Worm (Caenorhabditis elegans) whole organism, dauer: ENCODE results near the gene F31A3.5.
"Not testable (repeated sequence)": the region's sequence is repeated elsewhere in the genome, so short reads cannot be mapped to it uniquely, and the experiment has no call there.

Experiments
- unc-62 ChIP-seq: sonication (generic microtip); optimal IDR thresholded peaks from 2 replicates; lab custom pipeline; 2017; ENCODE audit warnings: missing biosample characterization, missing genetic modification reagents, missing genetic modification characterization

Gene F31A3.5

DNA sequence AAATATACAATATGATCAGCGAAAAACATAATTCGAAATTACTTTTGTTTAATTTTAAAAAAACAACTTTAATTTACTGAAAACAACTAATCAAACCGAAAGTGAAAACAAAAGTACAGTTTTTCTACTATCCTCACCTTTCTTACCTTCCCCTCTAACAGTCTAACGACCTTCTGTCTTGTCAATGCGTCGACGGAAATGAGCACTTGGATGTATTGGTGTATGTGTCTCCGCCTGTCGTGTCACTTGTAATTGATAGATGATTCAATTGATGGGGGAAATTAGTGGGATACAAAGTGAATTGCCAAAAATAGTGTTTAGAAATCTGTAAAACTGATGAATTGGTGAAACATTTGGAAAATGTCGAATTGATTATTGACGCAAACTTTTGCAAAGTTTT is at the start of gene F31A3.5:
Gene F31A3.5 (minus strand): TSS at position 200 of the 400 bp plus-strand sequence.
- no peak for TF ChIP-seq unc-62

DNA sequence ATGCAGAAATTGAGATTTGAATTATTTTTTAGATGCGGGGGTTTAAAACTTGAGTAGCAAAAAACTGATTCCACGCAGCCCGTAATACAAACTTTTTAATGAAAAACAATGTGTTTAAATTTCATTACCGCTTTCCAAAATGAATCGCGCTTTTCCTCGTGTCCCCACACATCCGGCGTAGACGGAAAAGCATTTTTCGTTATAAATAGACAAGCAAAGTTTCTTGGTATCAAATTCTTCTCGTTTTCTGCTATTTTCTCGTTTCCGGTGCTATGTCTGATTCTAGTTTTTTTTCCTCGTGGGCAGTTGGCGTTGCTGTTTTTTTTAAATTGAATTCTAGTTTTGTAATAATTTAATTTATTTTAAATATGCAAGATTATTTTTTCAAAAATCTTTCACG is 49.6 kb upstream of the F31A3.5 start:
- no peak for TF ChIP-seq unc-62

DNA sequence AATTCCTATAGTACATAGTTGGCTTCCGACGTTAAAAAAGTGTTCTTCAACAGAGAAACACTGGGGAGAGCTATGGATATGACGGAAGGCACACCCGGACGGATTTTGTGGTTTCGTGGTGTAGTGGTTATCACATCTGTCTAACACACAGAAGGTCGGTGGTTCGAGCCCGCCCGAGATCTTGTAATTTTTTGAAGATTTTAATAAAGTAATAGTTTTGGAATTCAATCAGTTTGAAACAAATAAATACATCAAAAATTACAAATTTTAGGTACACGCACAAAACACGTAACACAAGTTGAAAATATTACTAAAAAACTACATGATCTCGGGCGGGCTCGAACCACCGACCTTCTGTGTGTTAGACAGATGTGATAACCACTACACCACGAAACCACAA is 47.8 kb upstream of the F31A3.5 start:
- TF ChIP-seq unc-62 = no peak

DNA sequence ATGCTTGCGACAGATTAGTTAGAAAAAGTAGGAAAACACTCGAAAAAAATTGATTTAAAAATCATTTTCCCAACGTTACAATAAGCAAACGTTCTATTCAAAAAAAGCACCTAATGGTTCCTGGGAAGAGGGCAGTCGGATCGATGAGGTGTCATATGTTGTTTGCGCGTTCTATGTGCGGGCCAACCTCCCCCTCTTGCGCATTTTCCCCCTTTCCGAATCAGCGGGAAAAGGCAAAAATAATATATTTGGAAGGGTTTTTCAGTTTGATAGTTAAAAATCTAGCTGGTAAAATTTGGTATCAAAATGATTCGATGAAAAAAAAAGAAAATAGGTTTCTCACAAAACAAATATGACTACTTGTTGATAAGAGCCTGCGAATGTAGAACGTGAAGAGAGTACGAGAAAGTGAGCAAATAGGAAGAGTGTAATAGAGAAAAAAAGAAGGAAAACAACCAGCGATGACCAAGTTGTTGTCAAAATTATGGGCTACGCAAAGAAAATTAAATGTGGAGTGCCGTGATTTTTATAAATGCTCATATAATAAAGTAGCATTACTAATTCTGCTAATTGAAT is 47.1 kb upstream of the F31A3.5 start:
- TF ChIP-seq unc-62 = no peak

DNA sequence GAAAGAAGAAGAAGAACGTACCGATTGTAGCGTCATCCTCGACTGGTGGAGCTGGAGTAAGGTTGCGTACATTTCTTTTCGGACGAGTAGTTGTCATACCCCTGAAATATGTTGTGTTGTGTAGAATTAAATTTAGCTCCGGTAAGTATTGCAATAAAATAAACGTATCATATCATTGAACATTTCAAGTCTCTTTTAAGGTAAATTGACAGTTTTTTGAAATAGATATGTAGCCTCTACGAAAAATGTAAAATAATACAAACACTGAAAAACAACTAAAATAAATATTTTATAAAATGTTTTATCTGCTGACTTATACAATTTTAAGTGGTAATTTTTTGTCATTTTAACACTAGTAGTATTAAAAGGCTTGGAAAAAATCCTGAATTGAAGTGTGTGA is 46.5 kb upstream of the F31A3.5 start, which contains the start of gene C16H3.3:
Gene C16H3.3 (minus strand): TSS at position 101 of the 400 bp plus-strand sequence.
- TF ChIP-seq unc-62 = no peak

DNA sequence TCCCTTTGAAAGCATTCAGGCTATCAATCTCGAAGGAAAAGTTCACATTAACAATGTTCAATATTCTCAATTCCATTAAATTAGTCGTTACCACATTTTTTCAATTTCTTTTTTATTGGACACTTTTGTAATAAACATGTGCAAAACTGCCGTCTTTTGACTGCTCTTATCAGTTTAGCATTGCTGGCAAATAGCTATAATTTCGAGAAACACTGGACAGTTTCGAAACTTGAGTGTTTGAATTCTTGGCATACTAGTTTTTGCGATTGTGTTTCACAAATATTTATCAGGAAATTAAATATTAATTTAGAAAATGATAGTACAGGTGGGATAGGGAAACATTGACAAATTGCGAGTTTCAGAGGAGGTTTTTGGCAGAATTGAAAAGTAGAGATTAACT is 37.9 kb upstream of the F31A3.5 start:
- TF ChIP-seq unc-62 = no peak

DNA sequence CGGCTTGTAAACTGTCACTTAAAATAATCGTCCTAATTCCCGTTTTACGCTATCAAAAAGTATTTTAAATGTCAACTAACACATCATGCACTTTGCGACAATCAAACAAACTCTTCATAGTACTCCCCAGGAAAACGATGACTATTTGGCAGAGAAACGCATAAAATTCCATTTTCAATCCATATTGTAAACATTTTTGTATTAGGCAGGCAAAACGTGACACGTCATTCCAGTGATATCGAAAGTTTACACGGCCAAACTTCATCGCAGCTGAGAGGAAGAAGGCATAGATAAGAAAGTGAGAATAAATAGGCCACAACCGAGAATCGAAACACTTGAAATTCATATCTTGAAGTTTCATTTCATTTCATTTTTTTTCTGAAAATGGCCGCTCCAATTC is 36.7 kb upstream of the F31A3.5 start, which contains the start of gene lec-9:
Gene lec-9 (plus strand): TSS at position 349 of the 400 bp plus-strand sequence.
- no peak for TF ChIP-seq unc-62

DNA sequence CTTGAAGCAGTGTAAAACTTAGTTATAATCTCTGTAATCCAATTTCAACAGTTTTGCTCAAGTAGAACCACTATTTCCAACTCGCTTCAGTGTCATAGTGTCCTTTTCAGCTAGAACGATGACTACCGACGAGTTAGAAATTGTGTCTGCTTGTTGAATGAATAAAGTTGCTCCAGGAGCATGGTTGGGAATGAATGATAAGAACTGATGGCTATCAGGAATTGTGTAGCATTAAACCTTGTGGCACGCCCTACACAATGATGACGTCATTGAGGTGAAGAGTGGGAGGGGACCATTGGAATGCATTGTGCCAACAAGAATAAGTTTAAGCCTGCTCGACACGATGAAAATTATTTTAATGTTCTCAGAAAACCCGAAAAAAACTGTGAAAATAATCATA is 35.3 kb upstream of the F31A3.5 start:
- TF ChIP-seq unc-62 = no peak

DNA sequence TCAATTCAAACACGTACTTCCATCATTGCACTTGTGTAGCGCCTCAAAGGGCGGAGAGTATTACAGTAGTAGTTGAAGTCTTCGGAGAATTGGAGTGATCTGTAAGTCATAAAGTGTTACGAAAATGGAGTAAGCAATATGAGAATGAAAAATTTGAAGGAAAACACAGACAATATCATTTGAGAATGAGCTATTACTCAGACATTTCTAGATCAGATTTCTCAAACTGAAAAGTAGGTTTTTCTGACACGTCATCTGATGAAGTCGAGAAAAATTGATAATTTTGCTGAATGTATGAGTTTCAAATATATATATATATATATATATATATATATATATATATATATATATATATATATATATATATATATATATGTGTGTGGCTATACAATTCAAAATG is 16.4 kb upstream of the F31A3.5 start, which contains the start of gene frpr-7:
Gene frpr-7 (minus strand): TSS at position 101 of the 400 bp plus-strand sequence.
- TF ChIP-seq unc-62 = no peak

DNA sequence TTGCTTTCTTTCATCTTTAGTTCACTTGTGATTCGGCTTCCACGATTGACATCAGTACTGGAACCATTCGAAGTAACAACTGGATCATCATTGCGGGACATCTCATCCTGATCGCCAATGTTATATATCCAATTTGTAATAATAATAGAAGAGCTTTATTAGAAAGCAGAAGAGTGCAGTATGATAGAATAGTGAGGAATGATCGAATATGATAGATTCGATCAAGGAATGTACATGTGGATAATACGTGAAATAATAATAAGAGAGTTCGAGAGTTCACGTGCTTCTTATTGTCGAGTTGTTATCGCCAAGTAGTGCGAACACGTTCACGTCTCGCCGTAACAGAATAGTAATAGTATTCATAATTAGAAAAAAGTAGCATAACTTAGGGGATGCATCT is 15.6 kb upstream of the F31A3.5 start, which contains the start of gene F39B3.3:
Gene F39B3.3 (minus strand): TSS at position 101 of the 400 bp plus-strand sequence.
- TF ChIP-seq unc-62 = not testable (repeated sequence)

DNA sequence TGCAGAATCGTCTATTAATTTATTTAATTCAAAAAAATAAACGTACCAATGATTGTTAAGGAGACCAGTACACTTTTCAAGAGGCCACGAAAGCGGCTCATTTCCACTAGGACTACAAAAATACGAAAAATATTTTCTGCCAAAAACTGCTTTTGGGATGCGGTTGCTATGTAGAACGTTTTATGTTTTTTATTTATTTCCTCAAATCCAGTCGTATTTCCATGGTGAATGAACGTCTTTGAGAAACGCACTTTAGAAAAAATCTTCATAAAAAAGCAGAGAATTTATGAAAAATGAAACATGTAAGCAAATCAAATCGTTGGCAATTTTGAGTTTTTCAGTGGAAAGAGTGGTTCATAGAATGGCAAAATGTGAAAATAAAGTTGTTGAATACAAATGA is 4.0 kb upstream of the F31A3.5 start, which contains the start of gene F39B3.7:
Gene F39B3.7 (minus strand): TSS at position 101 of the 400 bp plus-strand sequence.
- TF ChIP-seq unc-62 = no peak

DNA sequence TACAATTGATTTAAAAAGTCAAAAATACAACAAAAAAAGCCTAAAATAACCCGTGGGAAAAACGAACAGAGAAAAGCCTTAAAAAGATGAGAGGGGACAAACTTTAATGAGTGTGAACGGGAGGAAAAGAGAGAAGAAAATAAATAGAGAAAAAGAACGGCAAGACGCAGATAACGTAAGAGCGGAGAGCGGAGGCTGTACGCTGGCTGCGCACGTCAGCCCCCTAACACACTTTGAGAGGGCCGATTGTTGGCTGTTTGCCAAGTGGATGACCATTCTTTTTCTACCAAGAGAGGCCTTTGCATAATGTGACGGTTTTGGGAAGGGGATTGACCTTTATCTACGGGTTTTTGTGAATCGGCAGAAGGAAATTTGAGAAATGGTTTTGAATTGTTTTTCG is 1.2 kb downstream of the F31A3.5 start:
- TF ChIP-seq unc-62 = no peak

DNA sequence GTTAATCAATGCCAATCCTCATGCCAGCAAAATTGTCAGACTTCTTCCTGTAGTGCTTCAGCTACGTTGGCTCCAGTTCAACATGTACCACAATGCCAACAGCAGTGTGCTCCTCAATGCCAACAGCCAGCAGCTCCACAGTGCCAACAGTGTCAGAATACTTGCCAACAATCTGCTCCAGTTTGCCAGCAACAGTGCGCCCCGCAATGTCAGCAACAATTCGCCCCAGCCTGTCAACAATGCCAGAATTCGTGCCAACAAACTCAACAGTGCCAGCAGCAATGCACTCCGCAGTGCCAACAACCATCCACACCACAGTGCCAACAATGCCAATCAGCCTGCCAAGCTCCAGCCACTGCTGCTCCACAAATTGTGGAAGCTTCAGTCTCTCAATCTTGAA is 9.6 kb downstream of the F31A3.5 start:
- no peak for TF ChIP-seq unc-62

DNA sequence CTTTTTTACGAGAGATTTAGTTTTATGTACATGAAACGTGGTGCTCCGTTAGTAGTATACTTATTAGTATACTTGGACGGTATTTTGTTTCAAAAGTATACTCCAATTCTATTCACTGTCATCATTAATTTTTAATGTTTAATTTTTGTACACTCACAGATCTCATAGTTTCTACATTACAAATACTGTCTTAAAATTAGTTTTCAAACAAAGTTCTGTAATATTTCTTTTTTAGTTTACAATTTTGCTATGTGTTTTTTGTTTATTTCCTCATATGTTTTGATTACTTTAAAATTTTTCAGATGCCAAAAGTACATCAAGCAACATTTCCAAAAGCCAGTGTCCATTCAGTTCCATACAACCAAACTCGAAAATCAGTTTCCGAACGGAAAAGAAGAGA is 12.7 kb downstream of the F31A3.5 start, which contains the start of gene hlh-28:
Gene hlh-28 (plus strand): TSS at position 301 of the 400 bp plus-strand sequence.
- not testable (repeated sequence) for TF ChIP-seq unc-62

DNA sequence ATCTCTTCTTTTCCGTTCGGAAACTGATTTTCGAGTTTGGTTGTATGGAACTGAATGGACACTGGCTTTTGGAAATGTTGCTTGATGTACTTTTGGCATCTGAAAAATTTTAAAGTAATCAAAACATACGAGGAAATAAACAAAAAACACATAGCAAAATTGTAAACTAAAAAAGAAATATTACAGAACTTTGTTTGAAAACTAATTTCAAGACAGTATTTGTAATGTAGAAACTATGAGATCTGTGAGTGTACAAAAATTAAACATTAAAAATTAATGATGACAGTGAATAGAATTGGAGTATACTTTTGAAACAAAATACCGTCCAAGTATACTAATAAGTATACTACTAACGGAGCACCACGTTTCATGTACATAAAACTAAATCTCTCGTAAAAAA is 14.9 kb downstream of the F31A3.5 start, which contains the start of gene hlh-29:
Gene hlh-29 (minus strand): TSS at position 101 of the 400 bp plus-strand sequence.
- not testable (repeated sequence) for TF ChIP-seq unc-62

DNA sequence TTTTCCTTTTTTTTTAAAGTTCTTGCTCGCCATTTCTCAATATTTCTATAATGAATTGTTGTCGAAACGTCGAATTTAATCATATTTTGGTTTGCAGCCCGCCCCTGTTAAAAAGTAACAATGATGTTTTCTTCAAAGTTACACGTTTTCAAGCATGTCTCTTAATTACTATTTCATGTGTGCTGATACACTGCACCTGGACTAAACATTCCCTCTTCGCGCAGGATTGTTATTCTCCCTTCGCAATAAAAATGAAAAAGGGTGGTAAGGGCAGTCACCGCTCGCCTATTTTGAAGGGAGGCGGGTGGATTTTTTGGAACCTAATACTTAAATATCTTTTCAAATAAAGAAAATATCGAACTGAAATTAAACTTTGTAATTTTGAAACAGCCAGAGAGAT is 17.9 kb downstream of the F31A3.5 start:
- no peak for TF ChIP-seq unc-62

DNA sequence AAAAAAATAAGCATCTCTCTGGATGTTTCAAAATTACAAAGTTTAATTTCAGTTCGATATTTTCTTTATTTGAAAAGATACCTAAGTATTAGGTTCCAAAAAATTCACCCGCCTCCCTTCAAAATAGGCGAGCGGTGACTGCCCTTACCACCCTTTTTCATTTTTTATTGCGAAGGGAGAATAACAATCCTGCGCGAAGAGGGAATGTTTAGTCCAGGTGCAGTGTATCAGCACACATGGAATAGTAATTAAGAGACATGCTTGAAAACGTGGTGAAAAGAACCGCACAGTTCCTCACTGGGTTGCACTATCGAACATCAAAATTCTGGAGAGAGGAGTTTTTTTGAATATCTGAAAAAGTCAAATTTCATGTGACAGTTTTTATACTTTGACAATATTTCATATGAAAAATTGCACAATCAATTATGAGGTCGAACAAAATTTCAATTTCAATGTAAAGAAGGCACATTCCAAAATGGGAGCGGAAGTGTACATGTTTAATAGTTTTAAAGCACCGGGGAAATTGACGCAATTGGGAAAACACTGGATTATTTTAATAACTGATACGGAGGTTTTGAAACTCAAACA is 19.0 kb downstream of the F31A3.5 start:
- TF ChIP-seq unc-62 = no peak

DNA sequence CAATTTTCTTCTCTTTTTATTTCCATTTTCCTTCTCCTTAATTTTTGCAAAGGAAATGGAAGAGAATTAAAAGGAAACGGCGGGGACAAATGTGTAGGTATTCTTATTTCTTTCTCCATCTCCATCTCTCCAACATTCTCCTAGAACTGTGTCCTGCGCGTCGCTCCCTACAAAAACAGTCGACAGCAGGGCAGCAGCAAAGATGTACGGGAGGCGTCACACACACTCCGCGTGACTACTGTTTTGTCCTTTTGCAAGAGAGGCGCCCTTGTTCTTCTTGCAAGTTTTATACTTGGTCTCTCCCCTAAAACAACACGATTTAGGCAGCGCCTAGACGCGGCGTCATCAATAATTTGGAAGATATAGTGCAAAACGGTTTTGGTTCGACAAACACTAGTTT is 23.4 kb downstream of the F31A3.5 start:
- TF ChIP-seq unc-62 = no peak
